Fruit fly (Drosophila melanogaster): ENCODE data around the gene Nhe2.

DNA sequence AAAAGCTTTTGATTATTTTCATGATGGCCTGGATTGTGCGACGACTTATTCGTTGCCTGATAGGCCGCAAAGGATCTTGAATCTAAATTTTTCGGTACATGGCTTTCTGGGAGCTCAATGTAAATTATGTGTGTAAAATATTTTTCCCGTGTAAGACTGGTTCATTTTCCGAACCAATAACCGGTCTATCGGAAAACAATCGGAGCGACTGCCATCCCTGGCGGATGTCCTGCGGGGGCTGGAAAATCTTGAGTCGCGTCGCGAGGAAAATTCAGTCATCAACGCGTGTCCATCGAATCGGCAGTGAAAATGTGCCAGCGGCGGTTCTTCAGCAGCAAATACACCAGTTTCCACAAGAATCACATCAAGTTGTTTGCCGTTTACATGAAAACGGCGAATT is at the start of gene Nhe2, which contains the start of gene CG46307:
- no peak for TF ChIP-seq psq (optimal IDR thresholded peaks at IDR 0.05)
- no peak for TF ChIP-seq EcR (GFP tag; optimal IDR thresholded peaks at IDR 0.05)
- no peak for TF ChIP-seq usp (GFP tag; optimal IDR thresholded peaks at IDR 0.05)
- TF ChIP-seq pan (optimal IDR thresholded peaks at IDR 0.05), result no peak
- no peak for TF ChIP-seq CG8478 (optimal IDR thresholded peaks at IDR 0.05)
- TF ChIP-seq Dll (optimal IDR thresholded peaks at IDR 0.05), result no peak

Measured in whole organism.